Fruit fly (Drosophila melanogaster): ENCODE results near the gene CG12531.

The CG12531 gene

DNA sequence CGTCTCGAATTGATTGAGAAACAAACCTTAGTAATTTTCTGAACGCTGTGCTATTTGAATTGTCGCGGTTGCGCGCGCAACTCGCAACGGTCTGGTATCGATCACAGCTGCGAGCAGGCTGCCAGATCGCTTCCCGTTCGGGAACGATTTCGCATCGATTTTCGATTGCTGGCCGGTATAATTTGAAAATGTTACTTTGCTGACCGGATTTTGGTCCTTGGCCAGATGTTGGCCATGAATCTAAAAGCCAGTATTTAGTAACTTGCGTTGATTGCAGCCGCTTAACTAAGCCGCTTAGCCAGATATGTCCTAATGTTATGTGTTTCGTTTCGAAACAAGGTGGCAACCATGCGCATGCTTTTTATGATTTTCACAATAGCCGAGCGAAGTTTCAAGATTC, 29.8 kb downstream of the CG12531 start (continued):
- no peak for TF ChIP-seq CG7839 (tag; optimal IDR thresholded peaks at IDR 0.05)
- no peak for TF ChIP-seq ash1 (GFP tag; optimal IDR thresholded peaks at IDR 0.05)
- no peak for TF ChIP-seq ham (GFP tag; IDR thresholded peaks at IDR 0.05)
- TF ChIP-seq sens-2 (GFP tag; IDR thresholded peaks at IDR 0.05): no peak
- peak; percentile 32 for TF ChIP-seq jumu (GFP tag; optimal IDR thresholded peaks at IDR 0.05)
- TF ChIP-seq CG10267 (tag; optimal IDR thresholded peaks at IDR 0.05): peak; percentile 53
- TF ChIP-seq pros (GFP tag; optimal IDR thresholded peaks at IDR 0.05): no peak
- TF ChIP-seq prd (optimal IDR thresholded peaks at IDR 0.05): no peak
- no peak for TF ChIP-seq prd (GFP tag; IDR thresholded peaks at IDR 0.05)
- no peak for TF ChIP-seq pnt (GFP tag; optimal IDR thresholded peaks at IDR 0.05)
- no peak for TF ChIP-seq CG17568 (GFP tag; optimal IDR thresholded peaks at IDR 0.05)
- no peak for TF ChIP-seq CG6175 (GFP tag; IDR thresholded peaks at IDR 0.05)
- peak; percentile 86 for TF ChIP-seq Dref (GFP tag; IDR thresholded peaks at IDR 0.05)
- peak; percentile 22 for TF ChIP-seq ewg (GFP tag; optimal IDR thresholded peaks at IDR 0.05)
- TF ChIP-seq CG10565 (GFP tag; optimal IDR thresholded peaks at IDR 0.05): no peak
- no peak for TF ChIP-seq CG10147 (GFP tag; optimal IDR thresholded peaks at IDR 0.05)
- TF ChIP-seq CHES-1-like (GFP tag; optimal IDR thresholded peaks at IDR 0.05): peak; percentile 10
- peak; percentile 44 for TF ChIP-seq Antp (GFP tag; optimal IDR thresholded peaks at IDR 0.05)
- no peak for TF ChIP-seq nau (GFP tag; optimal IDR thresholded peaks at IDR 0.05)
- TF ChIP-seq H2.0 (GFP tag; IDR thresholded peaks at IDR 0.05): no peak
- TF ChIP-seq kni (GFP tag; optimal IDR thresholded peaks at IDR 0.05): no peak
- no peak for TF ChIP-seq otp (GFP tag; IDR thresholded peaks at IDR 0.05)
- no peak for TF ChIP-seq gt (GFP tag; IDR thresholded peaks at IDR 0.05)
- TF ChIP-seq Nf-YC (tag; optimal IDR thresholded peaks at IDR 0.05): peak; percentile 10
- no peak for TF ChIP-seq CG6813 (GFP tag; optimal IDR thresholded peaks at IDR 0.05)
- TF ChIP-seq sna (GFP tag; IDR thresholded peaks at IDR 0.05; ENCODE audit: partially characterized antibody): peak; percentile 44; the same call in 1 of the 2 replicates
- no peak for TF ChIP-seq bowl (GFP tag; IDR thresholded peaks at IDR 0.05)
- TF ChIP-seq CG17912 (GFP tag; optimal IDR thresholded peaks at IDR 0.05): no peak
- peak; percentile 60 for TF ChIP-seq CG13287 (GFP tag; IDR thresholded peaks at IDR 0.05; ENCODE audit: partially characterized antibody)
- TF ChIP-seq CG34224 (GFP tag; IDR thresholded peaks at IDR 0.05; ENCODE audit: partially characterized antibody): no peak
- no peak for TF ChIP-seq gsb-n (tag; optimal IDR thresholded peaks at IDR 0.05)
- no peak for TF ChIP-seq Atf-2 (GFP tag; optimal IDR thresholded peaks at IDR 0.05)
- TF ChIP-seq B-H1 (GFP tag; IDR thresholded peaks at IDR 0.05): no peak
- peak; percentile 35; the same call in 1 of the 2 replicates for TF ChIP-seq Bgb (GFP tag; IDR thresholded peaks at IDR 0.05; ENCODE audit: partially characterized antibody)
- peak; percentile 64 for TF ChIP-seq BEAF-32 (GFP tag; optimal IDR thresholded peaks at IDR 0.05)
- TF ChIP-seq stwl (tag; optimal IDR thresholded peaks at IDR 0.05): peak; percentile 19
- TF ChIP-seq HmgZ (tag; optimal IDR thresholded peaks at IDR 0.05): peak; percentile 53
- TF ChIP-seq Side (GFP tag; optimal IDR thresholded peaks at IDR 0.05): no peak
- no peak for TF ChIP-seq ken (GFP tag; IDR thresholded peaks at IDR 0.05)
- TF ChIP-seq CG4328 (GFP tag; optimal IDR thresholded peaks at IDR 0.05): no peak
- TF ChIP-seq CG11247 (GFP tag; IDR thresholded peaks at IDR 0.05): no peak
- TF ChIP-seq CG16779 (GFP tag; IDR thresholded peaks at IDR 0.05): no peak
- peak; percentile 41 for TF ChIP-seq Ets97D (GFP tag; optimal IDR thresholded peaks at IDR 0.05)
- peak; percentile 26 for TF ChIP-seq CG4617 (GFP tag; optimal IDR thresholded peaks at IDR 0.05; ENCODE audit: borderline replicate concordance)
- no peak for TF ChIP-seq CG32767 (GFP tag; IDR thresholded peaks at IDR 0.05)
- TF ChIP-seq org-1 (GFP tag; optimal IDR thresholded peaks at IDR 0.05): no peak
- peak; percentile 51 for TF ChIP-seq amos (GFP tag; IDR thresholded peaks at IDR 0.05; ENCODE audit: partially characterized antibody)
- no peak for TF ChIP-seq CG18619 (GFP tag; optimal IDR thresholded peaks at IDR 0.05)
- peak; percentile 93 for TF ChIP-seq Myb (GFP tag; optimal IDR thresholded peaks at IDR 0.05)
- TF ChIP-seq CG33557 (GFP tag; optimal IDR thresholded peaks at IDR 0.05): no peak
- TF ChIP-seq Trl (optimal IDR thresholded peaks at IDR 0.05): no peak
- peak; percentile 15 for TF ChIP-seq Trl (GFP tag; optimal IDR thresholded peaks at IDR 0.05)
